Worm (Caenorhabditis elegans): ENCODE data around the gene str-67.
A peak's percentile ranks its signal among the peaks of the same experiment; 100 is the strongest.

str-67 gene

ce11 chrV:1084016-1084415 is 19.6 kb upstream of the str-67 start, which contains the start of gene Y50D4B.6:
Gene Y50D4B.6 (plus strand): TSS chrV:1084316.
- TF ChIP-seq madf-3 (GFP tag; IDR thresholded peaks at IDR 0.05) (no peak), tbp1 (GFP tag; optimal IDR thresholded peaks at IDR 0.05) (no peak), snpc-1.1 (tag; optimal IDR thresholded peaks at IDR 0.05; ENCODE audit: insufficient read depth) (no peak), ekl-4 (GFP tag; IDR thresholded peaks at IDR 0.05) (no peak), B0035.1 (tag; optimal IDR thresholded peaks at IDR 0.05) (no peak), pha-4 (tag; optimal IDR thresholded peaks at IDR 0.05) (no peak), sea-2 (GFP tag; IDR thresholded peaks at IDR 0.05) (no peak), unc-62 (GFP tag; optimal IDR thresholded peaks at IDR 0.05) (no peak)

ce11 chrV:1074946-1075345 is 10.6 kb upstream of the str-67 start, which contains the start of gene K10C9.1:
Gene K10C9.1 (plus strand): TSS chrV:1075246.
- TF ChIP-seq lin-54 (GFP tag; optimal IDR thresholded peaks at IDR 0.05) (no peak), nhr-120 (GFP tag; IDR thresholded peaks at IDR 0.05) (no peak), efl-1 (GFP tag; optimal IDR thresholded peaks at IDR 0.05) (no peak), tbx-9 (tag; optimal IDR thresholded peaks at IDR 0.05; ENCODE audit: borderline replicate concordance) (no peak), hlh-26 (GFP tag; conservative IDR thresholded peaks at IDR 0.05) (no peak), F22D6.2 (tag; optimal IDR thresholded peaks at IDR 0.05) (no peak), B0261.1 (tag; optimal IDR thresholded peaks at IDR 0.05) (no peak), snpc-1.3 (tag; optimal IDR thresholded peaks at IDR 0.05; ENCODE audit: insufficient read depth) (no peak), unc-62 (GFP tag; optimal IDR thresholded peaks at IDR 0.05) (no peak), lin-40 (tag; optimal IDR thresholded peaks at IDR 0.05) (no peak)

ce11 chrV:1067468-1067867 is 3.1 kb upstream of the str-67 start, which contains the start of gene K10C9.7:
Gene K10C9.7 (minus strand): TSS chrV:1067568.
- no peak for TF ChIP-seq tbp1 (GFP tag; optimal IDR thresholded peaks at IDR 0.05)
- TF ChIP-seq aptf-2 (GFP tag; conservative IDR thresholded peaks at IDR 0.05) = no peak
- no peak for TF ChIP-seq ceh-79 (tag; optimal IDR thresholded peaks at IDR 0.05)
- no peak for TF ChIP-seq C06A6.2 (GFP tag; conservative IDR thresholded peaks at IDR 0.05)
- no peak for TF ChIP-seq ets-4 (GFP tag; optimal IDR thresholded peaks at IDR 0.05)
- TF ChIP-seq ccch-3 (GFP tag; optimal IDR thresholded peaks at IDR 0.05) = no peak
- no peak for TF ChIP-seq ztf-6 (GFP tag; IDR thresholded peaks at IDR 0.05)
- TF ChIP-seq cebp-1 (GFP tag; IDR thresholded peaks at IDR 0.05) = no peak
- TF ChIP-seq cebp-1 (tag; optimal IDR thresholded peaks at IDR 0.05) = no peak
- no peak for TF ChIP-seq F22D6.2 (tag; optimal IDR thresholded peaks at IDR 0.05)
- no peak for TF ChIP-seq somi-1 (GFP tag; optimal IDR thresholded peaks at IDR 0.05)
- TF ChIP-seq sdz-38 (tag; optimal IDR thresholded peaks at IDR 0.05) = no peak

- TF ChIP-seq ztf-3 (GFP tag; optimal IDR thresholded peaks at IDR 0.05) = no peak
- no peak for TF ChIP-seq nhr-120 (GFP tag; IDR thresholded peaks at IDR 0.05)
- no peak for TF ChIP-seq madf-6 (GFP tag; IDR thresholded peaks at IDR 0.05)
- no peak for TF ChIP-seq K11D2.4 (GFP tag; IDR thresholded peaks at IDR 0.05)
- TF ChIP-seq F55B11.4 (tag; optimal IDR thresholded peaks at IDR 0.05; ENCODE audit: borderline replicate concordance, insufficient read depth) = no peak
- TF ChIP-seq ceh-58 (GFP tag; IDR thresholded peaks at IDR 0.05) = no peak
Measured at ce11 chrV:1061295-1061694, 3.1 kb downstream of the str-67 start, which contains the start of gene rnst-2. Gene rnst-2 (plus strand): TSS chrV:1061595.

ce11 chrV:1060219-1060863 is 4.0 kb downstream of the str-67 start:
- TF ChIP-seq nhr-80 (tag; optimal IDR thresholded peaks at IDR 0.05) (peak; percentile 74), ets-4 (GFP tag; optimal IDR thresholded peaks at IDR 0.05) (no peak), mxl-1 (tag; optimal IDR thresholded peaks at IDR 0.05) (no peak), akir-1 (GFP tag; optimal IDR thresholded peaks at IDR 0.05) (no peak), rpc-1 (optimal IDR thresholded peaks at IDR 0.05) (no peak), rpc-1 (tag; optimal IDR thresholded peaks at IDR 0.05) (no peak), athp-1 (tag; optimal IDR thresholded peaks at IDR 0.05) (no peak)
